Fruit fly (Drosophila melanogaster): Measurements from ENCODE around the gene CG10375.

The CG10375 gene

dm6 chr3R:23726740-23727139, 40.8 kb upstream of the CG10375 start (continued):
- TF ChIP-seq CG9727 (GFP tag; optimal IDR thresholded peaks at IDR 0.05) (peak; percentile 85), bigmax (GFP tag; optimal IDR thresholded peaks at IDR 0.05) (no peak), Dad (GFP tag; optimal IDR thresholded peaks at IDR 0.05) (peak; percentile 42), CG12104 (GFP tag; optimal IDR thresholded peaks at IDR 0.05) (peak; percentile 51), Dfd (GFP tag; optimal IDR thresholded peaks at IDR 0.05) (no peak), ind (GFP tag; optimal IDR thresholded peaks at IDR 0.05) (peak; percentile 82), Nf-YA (GFP tag; IDR thresholded peaks at IDR 0.05) (peak; percentile 55), CrebB (tag; optimal IDR thresholded peaks at IDR 0.05) (peak; percentile 66), eve (GFP tag; optimal IDR thresholded peaks at IDR 0.05) (peak in 1 of 2 experiments; percentile 11), ab (GFP tag; optimal IDR thresholded peaks at IDR 0.05) (no peak), zen (tag; optimal IDR thresholded peaks at IDR 0.05) (peak; percentile 41), Pdp1 (GFP tag; optimal IDR thresholded peaks at IDR 0.05) (peak; percentile 67 to 74), CG6683 (GFP tag; optimal IDR thresholded peaks at IDR 0.05) (peak; percentile 62), Dip2 (GFP tag; IDR thresholded peaks at IDR 0.05) (no peak), aop (GFP tag; IDR thresholded peaks at IDR 0.05) (no peak), CG1602 (GFP tag; optimal IDR thresholded peaks at IDR 0.05) (peak; percentile 59), CG3163 (GFP tag; optimal IDR thresholded peaks at IDR 0.05) (peak; percentile 40), sr (GFP tag; IDR thresholded peaks at IDR 0.05) (peak; percentile 19; the same call in 1 of the 3 replicates), ERR (GFP tag; optimal IDR thresholded peaks at IDR 0.05) (peak; percentile 47), sd (tag; optimal IDR thresholded peaks at IDR 0.05) (peak; percentile 81), CG18011 (GFP tag; optimal IDR thresholded peaks at IDR 0.05) (peak; percentile 72), knrl (GFP tag; IDR thresholded peaks at IDR 0.05; ENCODE audit: partially characterized antibody) (no peak), Lhr (GFP tag; optimal IDR thresholded peaks at IDR 0.05) (no peak), Hr78 (GFP tag; optimal IDR thresholded peaks at IDR 0.05) (no peak), CG18262 (tag; optimal IDR thresholded peaks at IDR 0.05) (peak; percentile 65), CG18476 (GFP tag; optimal IDR thresholded peaks at IDR 0.05) (peak; percentile 65), sug (tag; optimal IDR thresholded peaks at IDR 0.05) (peak; percentile 13), pnt (GFP tag; optimal IDR thresholded peaks at IDR 0.05) (peak; percentile 49), CG10979 (tag; optimal IDR thresholded peaks at IDR 0.05) (peak; percentile 56), CG15011 (GFP tag; optimal IDR thresholded peaks at IDR 0.05) (peak; percentile 82), CG9797 (GFP tag; optimal IDR thresholded peaks at IDR 0.05) (no peak), amos (GFP tag; IDR thresholded peaks at IDR 0.05; ENCODE audit: partially characterized antibody) (no peak), crc (GFP tag; optimal IDR thresholded peaks at IDR 0.05) (peak; percentile 53), Deaf1 (tag; optimal IDR thresholded peaks at IDR 0.05) (peak; percentile 63), gro (GFP tag; optimal IDR thresholded peaks at IDR 0.05) (peak; percentile 66), Sox102F (GFP tag; optimal IDR thresholded peaks at IDR 0.05) (peak; percentile 81), gcm (GFP tag; optimal IDR thresholded peaks at IDR 0.05) (peak; percentile 52), CG12744 (GFP tag; optimal IDR thresholded peaks at IDR 0.05) (peak; percentile 53), Myb (GFP tag; optimal IDR thresholded peaks at IDR 0.05) (peak; percentile 42), CG13123 (GFP tag; optimal IDR thresholded peaks at IDR 0.05) (no peak), Gug (GFP tag; IDR thresholded peaks at IDR 0.05) (peak; percentile 51; the same call in 2 of the 4 replicates), CG3847 (GFP tag; IDR thresholded peaks at IDR 0.05) (peak; percentile 76), CG12219 (GFP tag; optimal IDR thresholded peaks at IDR 0.05) (peak; percentile 57), C15 (GFP tag; IDR thresholded peaks at IDR 0.05) (0 out of 3 replicates have a peak, but pooled peaks have one; percentile 50), Dbx (GFP tag; IDR thresholded peaks at IDR 0.05) (peak; percentile 92), sna (GFP tag; IDR thresholded peaks at IDR 0.05; ENCODE audit: partially characterized antibody) (no peak), CG10274 (GFP tag; optimal IDR thresholded peaks at IDR 0.05) (peak; percentile 27), pho (GFP tag; optimal IDR thresholded peaks at IDR 0.05) (peak; percentile 78), slbo (GFP tag; IDR thresholded peaks at IDR 0.05) (peak; percentile 92), CG4854 (GFP tag; optimal IDR thresholded peaks at IDR 0.05) (peak; percentile 68), btn (GFP tag; optimal IDR thresholded peaks at IDR 0.05) (peak; percentile 1)

All from whole organism, embryonic.